Worm (Caenorhabditis elegans) whole organism, young adult: ENCODE results near the gene T22F3.11.

Source experiments
- madf-10 ChIP-seq: sonication (generic microtip); optimal IDR thresholded peaks from 2 replicates; lab custom pipeline; 2016; ENCODE audit warnings: mild to moderate bottlenecking, missing genetic modification characterization, missing compliant biosample characterization
- nfya-1 ChIP-seq: sonication (generic microtip); optimal IDR thresholded peaks from 2 replicates; lab custom pipeline; 2017; ENCODE audit warnings: antibody characterized with exemption, missing compliant biosample characterization, missing genetic modification characterization, borderline replicate concordance; ENCODE audit not compliant: insufficient read depth
- unc-130 ChIP-seq: sonication (generic microtip); optimal IDR thresholded peaks from 2 replicates; lab custom pipeline; 2016; ENCODE audit warnings: missing genetic modification reagents, missing genetic modification characterization, missing compliant biosample characterization

ce11 chrV:3614397-3614796 lies at the start of gene T22F3.11:
- TF ChIP-seq madf-10 (tag; lab: Kevin White, UChicago) (no peak), nfya-1 (tag; lab: Kevin White, UChicago) (no peak), unc-130 (GFP tag; lab: Kevin White, UChicago) (no peak)
